Fruit fly (Drosophila melanogaster) whole organism, embryonic: ENCODE results near the gene CG9948.
A peak's percentile ranks its signal among the peaks of the same experiment; 100 is the strongest.

Source experiments
- Aef1 ChIP-seq: fragments of 200-800 bp; sonication (Bioruptor generic); IDR thresholded peaks from 3 replicates; pipeline ENCODE4 v1.3.6; 2022; ENCODE audit warnings: missing biosample characterization, missing genetic modification characterization
- Asciz ChIP-seq: fragments of 200-800 bp; sonication (Bioruptor generic); optimal IDR thresholded peaks from 2 replicates; lab custom pipeline; 2017; ENCODE audit warnings: missing biosample characterization, mild to moderate bottlenecking, missing genetic modification characterization, missing genetic modification reagents
- Bdp1 ChIP-seq: fragments of 200-800 bp; sonication (Bioruptor generic); optimal IDR thresholded peaks from 3 replicates; lab custom pipeline; 2016; ENCODE audit warnings: missing biosample characterization, missing genetic modification characterization
- CG1024 ChIP-seq: fragments of 200-800 bp; sonication (Bioruptor generic); IDR thresholded peaks from 2 replicates; pipeline ENCODE4 v1.3.6; 2022; ENCODE audit warnings: missing biosample characterization, missing genetic modification characterization
- CG10366 ChIP-seq: fragments of 200-800 bp; sonication (Bioruptor generic); IDR thresholded peaks from 2 replicates; pipeline ENCODE4 v1.3.6; 2022; ENCODE audit warnings: missing biosample characterization, missing genetic modification characterization
- CG10543 ChIP-seq: fragments of 200-800 bp; sonication (Bioruptor generic); optimal IDR thresholded peaks from 3 replicates; lab custom pipeline; 2017; ENCODE audit warnings: missing biosample characterization, mild to moderate bottlenecking, missing genetic modification characterization, moderate library complexity
- CG15514 ChIP-seq: fragments of 200-800 bp; sonication (Bioruptor generic); optimal IDR thresholded peaks from 3 replicates; lab custom pipeline; 2017; ENCODE audit warnings: missing biosample characterization, missing genetic modification characterization, mild to moderate bottlenecking, moderate library complexity, missing genetic modification reagents
- CG1602 ChIP-seq: fragments of 200-800 bp; sonication (Bioruptor generic); optimal IDR thresholded peaks from 3 replicates; lab custom pipeline; 2016; ENCODE audit warnings: missing biosample characterization, missing genetic modification characterization
- CG17359 ChIP-seq: fragments of 200-800 bp; sonication (Bioruptor generic); optimal IDR thresholded peaks from 3 replicates; lab custom pipeline; 2018; ENCODE audit warnings: missing biosample characterization, mild to moderate bottlenecking, missing genetic modification characterization, moderate library complexity
- CG17361 ChIP-seq: fragments of 200-800 bp; sonication (Bioruptor generic); IDR thresholded peaks from 3 replicates; pipeline ENCODE4 v1.3.6; 2022; ENCODE audit warnings: missing biosample characterization, missing genetic modification characterization
- CG1792 ChIP-seq: fragments of 200-800 bp; sonication (Bioruptor generic); optimal IDR thresholded peaks from 2 replicates; lab custom pipeline; 2016; ENCODE audit warnings: missing biosample characterization, missing genetic modification characterization
- CG18619 ChIP-seq: fragments of 200-800 bp; sonication (Bioruptor generic); optimal IDR thresholded peaks from 3 replicates; lab custom pipeline; 2017; ENCODE audit warnings: missing biosample characterization, mild to moderate bottlenecking, missing genetic modification characterization
- CG18764 ChIP-seq: fragments of 200-800 bp; sonication (Bioruptor generic); optimal IDR thresholded peaks from 3 replicates; lab custom pipeline; 2016; ENCODE audit warnings: missing biosample characterization, missing genetic modification characterization
- CG34224 ChIP-seq: fragments of 200-800 bp; sonication (Bioruptor generic); IDR thresholded peaks from 3 replicates; pipeline ENCODE4 v1.3.6; 2022; ENCODE audit warnings: missing biosample characterization, missing genetic modification characterization; ENCODE audit not compliant: partially characterized antibody
- CG4404 ChIP-seq: fragments of 200-800 bp; sonication (Bioruptor generic); IDR thresholded peaks from 2 replicates; pipeline ENCODE4 v1.3.6; 2022; ENCODE audit warnings: missing biosample characterization, missing genetic modification characterization
- CG4730 ChIP-seq: fragments of 200-800 bp; sonication (Bioruptor generic); IDR thresholded peaks from 2 replicates; pipeline ENCODE4 v1.3.6; 2022; ENCODE audit warnings: missing biosample characterization, missing genetic modification characterization
- CG4820 ChIP-seq: fragments of 200-800 bp; sonication (Bioruptor generic); optimal IDR thresholded peaks from 3 replicates; lab custom pipeline; 2016; ENCODE audit warnings: missing biosample characterization, missing genetic modification characterization
- CG8944 ChIP-seq: fragments of 200-800 bp; sonication (Bioruptor generic); optimal IDR thresholded peaks from 3 replicates; lab custom pipeline; 2016; ENCODE audit warnings: missing biosample characterization, missing genetic modification characterization
- Dfd ChIP-seq, 2 experiments: fragments of >200 bp; optimal IDR thresholded peaks; 2 replicates each; lab custom pipeline; 2017; ENCODE audit warnings: missing biosample characterization in 2 of 2, missing genetic modification characterization in 2 of 2
- Dip2 ChIP-seq: fragments of 200-800 bp; sonication (Bioruptor generic); IDR thresholded peaks from 2 replicates; pipeline ENCODE4 v1.3.6; 2022; ENCODE audit warnings: missing biosample characterization, missing genetic modification characterization
- Dip3 ChIP-seq: fragments of 200-800 bp; sonication (Bioruptor generic); optimal IDR thresholded peaks from 3 replicates; lab custom pipeline; 2016; ENCODE audit warnings: missing biosample characterization, missing genetic modification characterization
- E2f1 ChIP-seq: fragments of 200-800 bp; sonication (Bioruptor generic); IDR thresholded peaks from 2 replicates; pipeline ENCODE4 v1.3.6; 2022; ENCODE audit warnings: missing biosample characterization, missing genetic modification characterization
- GATAe ChIP-seq: fragments of 200-800 bp; sonication (Bioruptor generic); conservative IDR thresholded peaks from 2 replicates; pipeline ENCODE4 v1.3.6; 2022; ENCODE audit warnings: missing biosample characterization, missing genetic modification characterization
- Hmx ChIP-seq: fragments of 200-800 bp; sonication (Bioruptor generic); optimal IDR thresholded peaks from 2 replicates; lab custom pipeline; 2016; ENCODE audit warnings: missing biosample characterization, missing genetic modification characterization
- Kr ChIP-seq: fragments of 200-800 bp; sonication (Bioruptor generic); optimal IDR thresholded peaks from 2 replicates; lab custom pipeline; 2017; ENCODE audit warnings: missing biosample characterization, mild to moderate bottlenecking, missing genetic modification characterization
- Myb ChIP-seq: fragments of 200-800 bp; sonication (Bioruptor generic); optimal IDR thresholded peaks from 2 replicates; lab custom pipeline; 2016; ENCODE audit warnings: missing biosample characterization, missing genetic modification characterization
- NK7.1 ChIP-seq: fragments of 200-800 bp; sonication (Bioruptor generic); optimal IDR thresholded peaks from 3 replicates; lab custom pipeline; 2016; ENCODE audit warnings: missing biosample characterization, missing genetic modification characterization
- Nf-YB ChIP-seq: fragments of 200-800 bp; sonication (Bioruptor generic); optimal IDR thresholded peaks from 3 replicates; lab custom pipeline; 2019; ENCODE audit warnings: missing biosample characterization, mild to moderate bottlenecking, missing genetic modification characterization, moderate library complexity
- Xbp1 ChIP-seq: fragments of 200-800 bp; sonication (Bioruptor generic); optimal IDR thresholded peaks from 3 replicates; lab custom pipeline; 2016; ENCODE audit warnings: missing biosample characterization, mild to moderate bottlenecking, missing genetic modification characterization
- amos ChIP-seq: fragments of 200-800 bp; sonication (Bioruptor generic); IDR thresholded peaks from 2 replicates; pipeline ENCODE4 v1.3.6; 2022; ENCODE audit warnings: missing biosample characterization, missing genetic modification characterization; ENCODE audit not compliant: partially characterized antibody
- az2 ChIP-seq: fragments of 200-800 bp; sonication (Bioruptor generic); optimal IDR thresholded peaks from 3 replicates; lab custom pipeline; 2016; ENCODE audit warnings: missing biosample characterization, missing genetic modification characterization
- chif ChIP-seq, 2 experiments: fragments of 200-800 bp; sonication (Bioruptor generic); optimal IDR thresholded peaks; 3 replicates each; lab custom pipeline; 2016; ENCODE audit warnings: missing biosample characterization in 2 of 2, missing genetic modification characterization in 2 of 2
- chinmo ChIP-seq: fragments of 200-800 bp; sonication (Bioruptor generic); IDR thresholded peaks from 4 replicates; pipeline ENCODE4 v1.3.6; 2022; ENCODE audit warnings: missing biosample characterization, missing genetic modification characterization; ENCODE audit not compliant: partially characterized antibody
- disco-r ChIP-seq: fragments of 200-800 bp; sonication (Bioruptor generic); optimal IDR thresholded peaks from 2 replicates; lab custom pipeline; 2016; ENCODE audit warnings: missing biosample characterization, missing genetic modification characterization
- eve ChIP-seq, 2 experiments: fragments of >200 bp; optimal IDR thresholded peaks; 2 replicates each; lab custom pipeline; 2017; ENCODE audit warnings: missing biosample characterization in 2 of 2, missing genetic modification characterization in 2 of 2
- fd102C ChIP-seq: fragments of 200-800 bp; sonication (Bioruptor generic); optimal IDR thresholded peaks from 2 replicates; lab custom pipeline; 2018; ENCODE audit warnings: missing biosample characterization, mild to moderate bottlenecking, missing genetic modification characterization, moderate library complexity
- gsb-n ChIP-seq: fragments of 200-800 bp; sonication (Bioruptor generic); optimal IDR thresholded peaks from 3 replicates; lab custom pipeline; 2018; ENCODE audit warnings: missing biosample characterization, mild to moderate bottlenecking, missing genetic modification characterization
- insv ChIP-seq, 2 experiments: fragments of 200-800 bp; sonication (Bioruptor generic); optimal IDR thresholded peaks; 3 replicates each; lab custom pipeline; 2016 to 2018; ENCODE audit warnings: missing biosample characterization in 2 of 2, missing genetic modification characterization in 2 of 2
- lab ChIP-seq: fragments of 200-800 bp; sonication (Bioruptor generic); optimal IDR thresholded peaks from 3 replicates; lab custom pipeline; 2017; ENCODE audit warnings: missing biosample characterization, missing genetic modification characterization, mild to moderate bottlenecking, moderate library complexity, missing genetic modification reagents
- lola ChIP-seq, 3 experiments: fragments of >200 bp in 2 of 3; fragments of 200-800 bp in 1 of 3; sonication (Bioruptor generic) in 1 of 3; optimal IDR thresholded peaks; 2 replicates each; lab custom pipeline; 2017 to 2019; ENCODE audit warnings: missing biosample characterization in 3 of 3, missing genetic modification characterization in 3 of 3, mild to moderate bottlenecking in 1 of 3, moderate library complexity in 1 of 3
- mam ChIP-seq: fragments of 200-800 bp; sonication (Bioruptor generic); optimal IDR thresholded peaks from 3 replicates; lab custom pipeline; 2016; ENCODE audit warnings: missing biosample characterization, missing genetic modification characterization
- nau ChIP-seq: fragments of 200-800 bp; sonication (Bioruptor generic); optimal IDR thresholded peaks from 3 replicates; lab custom pipeline; 2017; ENCODE audit warnings: missing biosample characterization, mild to moderate bottlenecking, missing genetic modification characterization, missing genetic modification reagents
- pros ChIP-seq: fragments of 200-800 bp; sonication (Bioruptor generic); optimal IDR thresholded peaks from 3 replicates; lab custom pipeline; 2019; ENCODE audit warnings: missing biosample characterization, mild to moderate bottlenecking, missing genetic modification characterization, moderate library complexity
- psq ChIP-seq: fragments of 200-800 bp; sonication (Bioruptor generic); optimal IDR thresholded peaks from 2 replicates; lab custom pipeline; 2017; ENCODE audit warnings: missing biosample characterization, missing genetic modification characterization
- salm ChIP-seq: fragments of 200-800 bp; sonication (Bioruptor generic); optimal IDR thresholded peaks from 2 replicates; lab custom pipeline; 2018; ENCODE audit warnings: missing biosample characterization, mild to moderate bottlenecking, missing genetic modification characterization
- sens-2 ChIP-seq: fragments of 200-800 bp; sonication (Bioruptor generic); IDR thresholded peaks from 2 replicates; pipeline ENCODE4 v1.3.6; 2022; ENCODE audit warnings: missing biosample characterization, missing genetic modification characterization
- tgo ChIP-seq: fragments of 200-800 bp; sonication (Bioruptor generic); IDR thresholded peaks from 3 replicates; pipeline ENCODE4 v1.3.6; 2022; ENCODE audit warnings: missing biosample characterization, missing genetic modification characterization
- tna ChIP-seq: fragments of 200-800 bp; sonication (Bioruptor generic); IDR thresholded peaks from 2 replicates; pipeline ENCODE4 v1.3.6; 2022; ENCODE audit warnings: missing biosample characterization, missing genetic modification characterization; ENCODE audit not compliant: partially characterized antibody
- zfh1 ChIP-seq: fragments of 200-800 bp; sonication (Bioruptor generic); IDR thresholded peaks from 3 replicates; pipeline ENCODE4 v1.3.6; 2022; ENCODE audit warnings: missing biosample characterization, missing genetic modification characterization

CG9948 gene

dm6 chr3L:6963792-6964487, 8.1 kb downstream of the CG9948 start (continued):
- TF ChIP-seq disco-r (GFP tag; lab: Kevin White, UChicago) (peak; percentile 1), sens-2 (GFP tag; lab: Robert Waterston, UW) (0 out of 2 replicates have a peak, but pooled peaks have one; percentile 61), chinmo (no peak), fd102C (GFP tag; lab: Kevin White, UChicago) (no peak), Bdp1 (GFP tag; lab: Kevin White, UChicago) (peak; percentile 54), zfh1 (GFP tag; lab: Robert Waterston, UW) (peak; percentile 78), CG15514 (GFP tag; lab: Kevin White, UChicago) (peak; percentile 67), lab (peak; percentile 83), CG17359 (peak; percentile 84), tgo (GFP tag; lab: Robert Waterston, UW) (peak; percentile 82), CG4730 (GFP tag; lab: Robert Waterston, UW) (peak; percentile 51; the same call in 1 of the 2 replicates), GATAe (GFP tag; lab: Robert Waterston, UW) (no peak), gsb-n (peak; percentile 84), chif (GFP tag; optimal IDR thresholded peaks at IDR 0.05; lab: Kevin White, UChicago) (peak; percentile 84 to 86), lola (GFP tag; optimal IDR thresholded peaks at IDR 0.05; lab: Kevin White, UChicago) (peak in 1 of 3 experiments; percentile 88), CG18619 (peak; percentile 64), Nf-YB (GFP tag; lab: Kevin White, UChicago) (peak; percentile 38), CG17361 (GFP tag; lab: Robert Waterston, UW) (peak; percentile 80), NK7.1 (peak; percentile 48), tna (GFP tag; lab: Robert Waterston, UW) (no peak), Xbp1 (GFP tag; lab: Kevin White, UChicago) (peak; percentile 85), CG18764 (GFP tag; lab: Kevin White, UChicago) (peak; percentile 63), CG10543 (GFP tag; lab: Kevin White, UChicago) (no peak), Asciz (GFP tag; lab: Kevin White, UChicago) (peak; percentile 65), CG8944 (peak; percentile 79), amos (GFP tag; lab: Robert Waterston, UW) (no peak), Kr (no peak), CG1602 (peak; percentile 77), CG4820 (GFP tag; lab: Kevin White, UChicago) (peak; percentile 83), eve (GFP tag; optimal IDR thresholded peaks at IDR 0.05; lab: Kevin White, UChicago) (no peak), CG10366 (GFP tag; lab: Robert Waterston, UW) (peak; percentile 67), Dfd (GFP tag; optimal IDR thresholded peaks at IDR 0.05; lab: Kevin White, UChicago) (no peak), E2f1 (GFP tag; lab: Robert Waterston, UW) (peak; percentile 74), salm (tag; lab: Kevin White, UChicago) (peak; percentile 46), CG4404 (GFP tag; lab: Robert Waterston, UW) (peak; percentile 55), CG1792 (GFP tag; lab: Kevin White, UChicago) (peak; percentile 73), Aef1 (peak; percentile 72), mam (peak; percentile 79), CG1024 (GFP tag; lab: Robert Waterston, UW) (0 out of 2 replicates have a peak, but pooled peaks have one; percentile 48), az2 (GFP tag; lab: Kevin White, UChicago) (peak; percentile 85), Dip3 (peak; percentile 80), Myb (GFP tag; lab: Kevin White, UChicago) (peak; percentile 63), Dip2 (GFP tag; lab: Robert Waterston, UW) (no peak), pros (GFP tag; lab: Kevin White, UChicago) (no peak), nau (peak; percentile 44), Hmx (GFP tag; lab: Kevin White, UChicago) (peak; percentile 43), psq (GFP tag; lab: Kevin White, UChicago) (no peak), insv (GFP tag; optimal IDR thresholded peaks at IDR 0.05; lab: Kevin White, UChicago) (no peak), CG34224 (GFP tag; lab: Robert Waterston, UW) (peak; percentile 11; the same call in 1 of the 3 replicates)
